Worm (Caenorhabditis elegans) whole organism, L1 larva: ENCODE data around the gene cam-1.
A peak's percentile ranks its signal among the peaks of the same experiment; 100 is the strongest.

Source experiments
- lin-35 ChIP-seq, 2 experiments: fragments of 150-350 bp; optimal IDR thresholded peaks; 2 replicates each; lab custom pipeline; 2014; ENCODE audit warnings: missing biosample characterization in 2 of 2, missing genetic modification characterization in 2 of 2, missing genetic modification reagents in 2 of 2
- mab-9 ChIP-seq: fragments of 200-800 bp; sonication (Bioruptor generic); IDR thresholded peaks from 2 replicates; pipeline ENCODE4 v1.3.6; 2022; ENCODE audit warnings: missing genetic modification reagents, missing genetic modification characterization, missing compliant biosample characterization
- ztf-4 ChIP-seq: fragments of 150-350 bp; optimal IDR thresholded peaks from 2 replicates; lab custom pipeline; 2014; ENCODE audit warnings: missing biosample characterization, missing genetic modification characterization

ce11 chrII:9319058-9319915 is 9.2 kb upstream of the cam-1 start, which contains the start of the genes csa-1 and wdfy-2:
- TF ChIP-seq lin-35 (GFP tag; optimal IDR thresholded peaks at IDR 0.05; lab: Kevin White, UChicago) (peak; percentile 32 to 79), mab-9 (no peak), ztf-4 (tag; lab: Kevin White, UChicago) (no peak)
